Worm (Caenorhabditis elegans): ENCODE data around the gene srt-40.

DNA sequence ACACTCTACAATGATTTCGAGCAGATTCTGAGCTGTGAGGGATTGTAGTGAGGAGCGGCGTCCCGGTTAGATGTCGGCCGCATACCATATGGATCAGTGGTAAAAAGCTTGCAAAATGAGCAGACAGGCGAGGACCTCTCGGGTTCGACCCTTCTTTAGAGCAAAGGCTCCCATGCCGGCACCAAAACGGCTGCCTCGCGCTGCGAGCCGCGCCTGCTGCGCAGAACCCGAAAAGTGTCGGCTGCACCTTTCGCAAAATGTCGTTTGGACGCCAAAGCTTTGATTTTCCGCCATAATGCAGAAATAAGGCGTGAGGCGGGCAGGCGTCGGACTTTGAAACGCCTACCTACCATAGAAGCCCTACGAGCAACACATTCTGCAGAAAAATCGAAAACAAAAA is 15.7 kb downstream of the srt-40 start:
- TF ChIP-seq lin-39 (tag; optimal IDR thresholded peaks at IDR 0.05) (no peak), nhr-11 (tag; optimal IDR thresholded peaks at IDR 0.05) (no peak), peb-1 (tag; optimal IDR thresholded peaks at IDR 0.05) (no peak), alr-1 (tag; optimal IDR thresholded peaks at IDR 0.05) (no peak), ztf-1 (GFP tag; conservative IDR thresholded peaks at IDR 0.05) (no peak), ama-1 (optimal IDR thresholded peaks at IDR 0.05) (no peak), Y55F3AM.14 (GFP tag; optimal IDR thresholded peaks at IDR 0.05) (no peak), skn-1 (tag; optimal IDR thresholded peaks at IDR 0.05) (no peak)
